Fruit fly (Drosophila melanogaster) whole organism, embryonic: ENCODE results near the gene Lcp65Ag1.

ENCODE experiments used
- Aef1 ChIP-seq: fragments of 200-800 bp; sonication (Bioruptor generic); IDR thresholded peaks from 3 replicates; pipeline ENCODE4 v1.3.6; 2022; ENCODE audit warnings: missing biosample characterization, missing genetic modification characterization
- B-H2 ChIP-seq: fragments of 200-800 bp; sonication (Bioruptor generic); optimal IDR thresholded peaks from 2 replicates; lab custom pipeline; 2018; ENCODE audit warnings: missing biosample characterization, mild to moderate bottlenecking, missing genetic modification characterization
- CG10267 ChIP-seq: fragments of 200-800 bp; sonication (Bioruptor generic); optimal IDR thresholded peaks from 2 replicates; lab custom pipeline; 2018; ENCODE audit warnings: missing biosample characterization, mild to moderate bottlenecking, missing genetic modification characterization, moderate library complexity
- CG10543 ChIP-seq: fragments of 200-800 bp; sonication (Bioruptor generic); optimal IDR thresholded peaks from 3 replicates; lab custom pipeline; 2017; ENCODE audit warnings: missing biosample characterization, mild to moderate bottlenecking, missing genetic modification characterization, moderate library complexity
- CG10565 ChIP-seq: fragments of 200-800 bp; sonication (Bioruptor generic); optimal IDR thresholded peaks from 3 replicates; lab custom pipeline; 2016; ENCODE audit warnings: missing biosample characterization, mild to moderate bottlenecking, missing genetic modification characterization
- CG10654 ChIP-seq: fragments of 200-800 bp; sonication (Bioruptor generic); optimal IDR thresholded peaks from 2 replicates; lab custom pipeline; 2016; ENCODE audit warnings: missing biosample characterization, missing genetic modification characterization
- CG11247 ChIP-seq: fragments of 200-800 bp; sonication (Bioruptor generic); IDR thresholded peaks from 2 replicates; pipeline ENCODE4 v1.3.6; 2022; ENCODE audit warnings: missing biosample characterization, missing genetic modification characterization
- CG11695 ChIP-seq: fragments of 200-800 bp; sonication (Bioruptor generic); IDR thresholded peaks from 3 replicates; pipeline ENCODE4 v1.3.6; 2022; ENCODE audit warnings: missing biosample characterization, missing genetic modification characterization
- CG11696 ChIP-seq: fragments of 200-800 bp; sonication (Bioruptor generic); IDR thresholded peaks from 2 replicates; pipeline ENCODE4 v1.3.6; 2022; ENCODE audit warnings: missing biosample characterization, missing genetic modification characterization
- CG13775 ChIP-seq: fragments of 200-800 bp; sonication (Bioruptor generic); optimal IDR thresholded peaks from 3 replicates; lab custom pipeline; 2017; ENCODE audit warnings: missing biosample characterization, mild to moderate bottlenecking, missing genetic modification characterization
- CG14710 ChIP-seq: fragments of 200-800 bp; sonication (Bioruptor generic); optimal IDR thresholded peaks from 3 replicates; lab custom pipeline; 2019; ENCODE audit warnings: missing biosample characterization, mild to moderate bottlenecking, missing genetic modification characterization, moderate library complexity
- CG15011 ChIP-seq: fragments of 200-800 bp; sonication (Bioruptor generic); optimal IDR thresholded peaks from 3 replicates; lab custom pipeline; 2018; ENCODE audit warnings: missing biosample characterization, mild to moderate bottlenecking, missing genetic modification characterization
- CG15514 ChIP-seq: fragments of 200-800 bp; sonication (Bioruptor generic); optimal IDR thresholded peaks from 3 replicates; lab custom pipeline; 2017; ENCODE audit warnings: missing biosample characterization, missing genetic modification characterization, mild to moderate bottlenecking, moderate library complexity, missing genetic modification reagents
- CG1832 ChIP-seq: fragments of 200-800 bp; sonication (Bioruptor generic); optimal IDR thresholded peaks from 2 replicates; lab custom pipeline; 2017; ENCODE audit warnings: missing biosample characterization, mild to moderate bottlenecking, missing genetic modification characterization, inconsistent platforms
- CG2199 ChIP-seq: fragments of 200-800 bp; sonication (Bioruptor generic); IDR thresholded peaks from 3 replicates; pipeline ENCODE4 v1.3.6; 2022; ENCODE audit warnings: missing biosample characterization, missing genetic modification characterization
- CG31224 ChIP-seq: fragments of 200-800 bp; sonication (Bioruptor generic); IDR thresholded peaks from 2 replicates; pipeline ENCODE4 v1.3.6; 2022; ENCODE audit warnings: missing biosample characterization, missing genetic modification characterization
- CG42726 ChIP-seq: fragments of 200-800 bp; sonication (Bioruptor generic); IDR thresholded peaks from 2 replicates; pipeline ENCODE4 v1.3.6; 2022; ENCODE audit warnings: missing biosample characterization, missing genetic modification characterization; ENCODE audit not compliant: partially characterized antibody
- CG5180 ChIP-seq: fragments of 200-800 bp; sonication (Bioruptor generic); optimal IDR thresholded peaks from 3 replicates; lab custom pipeline; 2017; ENCODE audit warnings: missing biosample characterization, missing genetic modification characterization, mild to moderate bottlenecking, moderate library complexity, missing genetic modification reagents
- CG6175 ChIP-seq: fragments of 200-800 bp; sonication (Bioruptor generic); IDR thresholded peaks from 3 replicates; pipeline ENCODE4 v1.3.6; 2022; ENCODE audit warnings: missing biosample characterization, missing genetic modification characterization
- CG8089 ChIP-seq: fragments of 200-800 bp; sonication (Bioruptor generic); optimal IDR thresholded peaks from 3 replicates; lab custom pipeline; 2016; ENCODE audit warnings: missing biosample characterization, missing genetic modification characterization
- CG8388 ChIP-seq: fragments of 200-800 bp; sonication (Bioruptor generic); optimal IDR thresholded peaks from 2 replicates; lab custom pipeline; 2019; ENCODE audit warnings: missing biosample characterization, mild to moderate bottlenecking, missing genetic modification characterization, moderate library complexity
- CG8944 ChIP-seq: fragments of 200-800 bp; sonication (Bioruptor generic); optimal IDR thresholded peaks from 3 replicates; lab custom pipeline; 2016; ENCODE audit warnings: missing biosample characterization, missing genetic modification characterization
- CG9609 ChIP-seq: fragments of 200-800 bp; sonication (Bioruptor generic); optimal IDR thresholded peaks from 3 replicates; lab custom pipeline; 2016; ENCODE audit warnings: missing biosample characterization, missing genetic modification characterization
- D ChIP-seq, 2 experiments: fragments of 200-800 bp in 1 of 2; fragments of >200 bp in 1 of 2; sonication (Bioruptor generic) in 1 of 2; optimal IDR thresholded peaks; 2 replicates in 1 of 2; 3 replicates in 1 of 2; lab custom pipeline; 2017; ENCODE audit warnings: mild to moderate bottlenecking in 1 of 2, missing biosample characterization in 1 of 2, missing genetic modification characterization in 1 of 2, missing genetic modification reagents in 1 of 2
- Fer3 ChIP-seq: fragments of 200-800 bp; sonication (Bioruptor generic); optimal IDR thresholded peaks from 2 replicates; lab custom pipeline; 2018; ENCODE audit warnings: missing biosample characterization, mild to moderate bottlenecking, missing genetic modification characterization, moderate library complexity
- H15 ChIP-seq: fragments of 200-800 bp; sonication (Bioruptor generic); IDR thresholded peaks from 3 replicates; pipeline ENCODE4 v1.3.6; 2022; ENCODE audit warnings: missing biosample characterization, missing genetic modification characterization
- Med ChIP-seq: fragments of 200-800 bp; sonication (Bioruptor generic); peaks from one replicate; lab custom pipeline; 2016; ENCODE audit warnings: missing biosample characterization, missing genetic modification characterization, mild to moderate bottlenecking, inconsistent platforms, moderate library complexity
- Sox100B ChIP-seq: fragments of 200-800 bp; sonication (Bioruptor generic); optimal IDR thresholded peaks from 3 replicates; lab custom pipeline; 2018; ENCODE audit warnings: missing biosample characterization, mild to moderate bottlenecking, missing genetic modification characterization
- Usf ChIP-seq: fragments of 200-800 bp; sonication (Bioruptor generic); optimal IDR thresholded peaks from 2 replicates; lab custom pipeline; 2017; ENCODE audit warnings: missing genotype, missing biosample characterization, missing genetic modification characterization
- Vsx1 ChIP-seq: fragments of 200-800 bp; sonication (Bioruptor generic); optimal IDR thresholded peaks from 2 replicates; lab custom pipeline; 2017; ENCODE audit warnings: missing biosample characterization, mild to moderate bottlenecking, missing genetic modification characterization, missing genetic modification reagents
- amos ChIP-seq: fragments of 200-800 bp; sonication (Bioruptor generic); IDR thresholded peaks from 2 replicates; pipeline ENCODE4 v1.3.6; 2022; ENCODE audit warnings: missing biosample characterization, missing genetic modification characterization; ENCODE audit not compliant: partially characterized antibody
- bbx ChIP-seq: fragments of 200-800 bp; sonication (Bioruptor generic); IDR thresholded peaks from 2 replicates; pipeline ENCODE4 v1.3.6; 2022; ENCODE audit warnings: missing biosample characterization, missing genetic modification characterization; ENCODE audit not compliant: partially characterized antibody
- chm ChIP-seq: fragments of 200-800 bp; sonication (Bioruptor generic); IDR thresholded peaks from 2 replicates; pipeline ENCODE4 v1.3.6; 2022; ENCODE audit warnings: missing biosample characterization, missing genetic modification characterization
- fd3F ChIP-seq: fragments of 200-800 bp; sonication (Bioruptor generic); optimal IDR thresholded peaks from 2 replicates; lab custom pipeline; 2018; ENCODE audit warnings: missing biosample characterization, mild to moderate bottlenecking, missing genetic modification characterization, moderate library complexity
- fd64A ChIP-seq: fragments of 200-800 bp; sonication (Bioruptor generic); optimal IDR thresholded peaks from 3 replicates; lab custom pipeline; 2018; ENCODE audit warnings: missing biosample characterization, mild to moderate bottlenecking, missing genetic modification characterization
- gem ChIP-seq: fragments of 200-800 bp; sonication (Bioruptor generic); optimal IDR thresholded peaks from 2 replicates; lab custom pipeline; 2019; ENCODE audit warnings: missing biosample characterization, mild to moderate bottlenecking, missing genetic modification characterization, moderate library complexity
- ind ChIP-seq: fragments of 200-800 bp; sonication (Bioruptor generic); optimal IDR thresholded peaks from 3 replicates; lab custom pipeline; 2016; ENCODE audit warnings: missing biosample characterization, missing genetic modification characterization
- knrl ChIP-seq: fragments of 200-800 bp; sonication (Bioruptor generic); IDR thresholded peaks from 3 replicates; pipeline ENCODE4 v1.3.6; 2022; ENCODE audit warnings: missing biosample characterization, missing genetic modification characterization; ENCODE audit not compliant: partially characterized antibody
- lbe ChIP-seq: fragments of 200-800 bp; sonication (Bioruptor generic); optimal IDR thresholded peaks from 2 replicates; lab custom pipeline; 2016; ENCODE audit warnings: missing biosample characterization, mild to moderate bottlenecking, missing genetic modification characterization
- lola ChIP-seq, 3 experiments: fragments of >200 bp in 2 of 3; fragments of 200-800 bp in 1 of 3; sonication (Bioruptor generic) in 1 of 3; optimal IDR thresholded peaks; 2 replicates each; lab custom pipeline; 2017 to 2019; ENCODE audit warnings: missing biosample characterization in 3 of 3, missing genetic modification characterization in 3 of 3, mild to moderate bottlenecking in 1 of 3, moderate library complexity in 1 of 3
- pros ChIP-seq: fragments of 200-800 bp; sonication (Bioruptor generic); optimal IDR thresholded peaks from 3 replicates; lab custom pipeline; 2019; ENCODE audit warnings: missing biosample characterization, mild to moderate bottlenecking, missing genetic modification characterization, moderate library complexity
- stwl ChIP-seq: fragments of 200-800 bp; sonication (Bioruptor generic); optimal IDR thresholded peaks from 3 replicates; lab custom pipeline; 2018; ENCODE audit warnings: missing biosample characterization, mild to moderate bottlenecking, missing genetic modification characterization, moderate library complexity
- tio ChIP-seq: fragments of 200-800 bp; sonication (Bioruptor generic); optimal IDR thresholded peaks from 2 replicates; lab custom pipeline; 2017; ENCODE audit warnings: missing biosample characterization, missing genetic modification characterization, inconsistent platforms
- vvl ChIP-seq: fragments of 200-800 bp; sonication (Bioruptor generic); IDR thresholded peaks from 2 replicates; pipeline ENCODE4 v1.3.6; 2022; ENCODE audit warnings: missing biosample characterization, missing genetic modification characterization
- zen ChIP-seq: fragments of 200-800 bp; sonication (Bioruptor generic); optimal IDR thresholded peaks from 3 replicates; lab custom pipeline; 2018; ENCODE audit warnings: missing biosample characterization, mild to moderate bottlenecking, missing genetic modification characterization, moderate library complexity
- zf30C ChIP-seq: fragments of 200-800 bp; sonication (Bioruptor generic); optimal IDR thresholded peaks from 3 replicates; lab custom pipeline; 2018; ENCODE audit warnings: missing biosample characterization, mild to moderate bottlenecking, missing genetic modification characterization

The Lcp65Ag1 gene

DNA sequence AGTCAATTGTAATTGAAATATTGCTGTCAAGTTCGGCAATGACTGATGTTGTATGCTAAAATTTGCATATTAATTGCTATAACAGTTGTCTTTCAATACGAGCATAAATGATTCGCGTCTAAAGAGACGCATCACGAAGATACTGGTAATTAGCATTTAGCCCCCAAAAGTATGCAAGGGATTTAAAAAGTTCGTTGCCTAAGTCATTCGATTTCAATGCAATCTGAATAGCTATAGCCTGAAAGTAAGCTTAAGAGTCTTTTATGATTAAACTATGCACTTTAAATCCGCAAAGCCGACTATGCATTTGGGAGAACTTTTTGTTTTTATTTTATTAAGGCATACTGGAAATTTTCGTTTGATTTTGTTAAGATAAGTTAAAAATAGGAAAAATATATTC, 5.5 kb downstream of the Lcp65Ag1 start:
- TF ChIP-seq CG14710 (tag; lab: Kevin White, UChicago): no peak
- peak; percentile 63 for TF ChIP-seq zen (tag; lab: Kevin White, UChicago)
- TF ChIP-seq pros (GFP tag; lab: Kevin White, UChicago): peak; percentile 24
- peak; percentile 88 for TF ChIP-seq CG11247
- no peak for TF ChIP-seq fd64A
- TF ChIP-seq Vsx1 (GFP tag; lab: Kevin White, UChicago): peak; percentile 48
- peak; percentile 12; the same call in 1 of the 2 replicates for TF ChIP-seq amos (GFP tag; lab: Robert Waterston, UW)
- TF ChIP-seq lola (GFP tag; optimal IDR thresholded peaks at IDR 0.05; lab: Kevin White, UChicago): peak in 1 of 3 experiments; percentile 38
- no peak for TF ChIP-seq ind
- peak; percentile 84 for TF ChIP-seq vvl (GFP tag; lab: Robert Waterston, UW)

DNA sequence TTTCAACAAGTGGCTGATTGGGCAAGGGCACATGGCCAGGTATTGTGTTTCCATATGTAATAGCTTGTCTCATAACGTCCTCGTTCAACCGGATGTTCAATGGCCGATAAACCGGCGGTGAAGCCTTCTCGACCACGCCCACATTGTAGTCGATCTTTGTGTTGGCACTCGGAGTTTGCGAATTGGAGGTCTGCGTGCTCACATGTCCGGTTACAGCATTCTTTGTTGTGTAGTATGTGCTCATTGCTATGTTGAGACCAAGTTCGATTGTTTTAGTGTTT, 9.7 kb downstream of the Lcp65Ag1 start:
- TF ChIP-seq CG10543 (no peak), CG11695 (GFP tag; lab: Robert Waterston, UW) (no peak), D (optimal IDR thresholded peaks at IDR 0.05; lab: Kevin White, UChicago) (peak; percentile 60), D (GFP tag; optimal IDR thresholded peaks at IDR 0.05; lab: Kevin White, UChicago) (no peak), bbx (no peak), CG5180 (GFP tag; lab: Kevin White, UChicago) (peak; percentile 75), CG11696 (GFP tag; lab: Robert Waterston, UW) (no peak), CG15011 (GFP tag; lab: Kevin White, UChicago) (no peak), CG10267 (tag; lab: Kevin White, UChicago) (no peak), CG1832 (GFP tag; lab: Kevin White, UChicago) (no peak), fd3F (GFP tag; lab: Kevin White, UChicago) (no peak), chm (no peak), CG8388 (GFP tag; lab: Kevin White, UChicago) (no peak), CG13775 (GFP tag; lab: Kevin White, UChicago) (no peak)

DNA sequence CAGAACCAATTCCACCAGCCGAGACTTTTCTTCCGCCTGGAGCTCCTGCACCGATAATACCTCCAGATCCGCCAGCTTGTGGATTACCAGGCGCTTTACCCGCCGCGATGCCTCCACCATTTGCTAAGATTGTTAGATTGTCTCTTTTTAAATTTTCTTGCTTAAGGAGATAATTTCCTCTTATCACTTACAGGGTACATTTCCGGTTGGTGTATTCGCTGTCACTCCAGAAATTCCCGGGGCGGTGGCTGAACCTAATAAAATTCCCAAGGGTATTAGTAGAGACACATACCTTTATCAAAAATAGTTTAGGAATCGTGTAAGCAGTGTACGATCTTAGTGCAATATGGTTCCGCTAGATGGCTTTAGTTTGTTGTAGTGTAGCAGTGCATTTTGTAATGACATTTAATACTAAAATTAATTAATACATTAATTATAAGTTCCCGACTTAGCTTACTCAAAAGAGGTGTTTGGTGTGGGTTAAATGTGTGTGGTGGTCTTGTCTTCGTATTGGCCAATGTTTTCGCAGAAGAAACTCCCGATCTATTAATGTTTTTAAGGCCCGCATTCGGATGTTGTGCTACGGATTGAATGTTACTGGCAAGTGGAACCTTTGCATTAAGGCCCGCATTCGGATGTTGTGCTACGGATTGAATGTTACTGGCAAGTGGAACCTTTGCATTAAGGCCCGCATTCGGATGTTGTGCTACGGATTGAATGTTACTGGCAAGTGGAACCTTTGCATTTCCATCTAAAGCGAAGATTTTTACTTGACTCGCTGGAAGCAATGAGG, 10.3 kb downstream of the Lcp65Ag1 start:
- TF ChIP-seq tio (GFP tag; lab: Kevin White, UChicago) (peak; percentile 50), H15 (GFP tag; lab: Robert Waterston, UW) (peak; percentile 83), CG6175 (GFP tag; lab: Robert Waterston, UW) (peak; percentile 81), knrl (GFP tag; lab: Robert Waterston, UW) (peak; percentile 47; the same call in 1 of the 3 replicates), Aef1 (GFP tag; lab: Robert Waterston, UW) (0 out of 3 replicates have a peak, but pooled peaks have one; percentile 14), B-H2 (peak; percentile 71), stwl (peak; percentile 73), CG15011 (GFP tag; lab: Kevin White, UChicago) (peak; percentile 71), gem (tag; lab: Kevin White, UChicago) (peak; percentile 42), CG42726 (peak; percentile 42; the same call in 1 of the 2 replicates), CG2199 (GFP tag; lab: Robert Waterston, UW) (peak; percentile 75; the same call in 2 of the 3 replicates), Fer3 (tag; lab: Kevin White, UChicago) (peak; percentile 75), CG15514 (GFP tag; lab: Kevin White, UChicago) (peak; percentile 80), CG8089 (GFP tag; lab: Kevin White, UChicago) (peak; percentile 59), CG31224 (GFP tag; lab: Robert Waterston, UW) (peak; percentile 68), Sox100B (peak; percentile 75), Usf (GFP tag; lab: Kevin White, UChicago) (peak; percentile 6), CG9609 (GFP tag; lab: Kevin White, UChicago) (peak; percentile 21), lbe (GFP tag; lab: Kevin White, UChicago) (no peak), Med (peak; percentile 97), CG10654 (GFP tag; lab: Kevin White, UChicago) (peak; percentile 75), zf30C (GFP tag; lab: Kevin White, UChicago) (no peak), CG10565 (GFP tag; lab: Kevin White, UChicago) (peak; percentile 24), CG8944 (GFP tag; lab: Kevin White, UChicago) (no peak)
